Fruit fly (Drosophila melanogaster): ENCODE measurements around the gene I-t.
A peak's percentile ranks its signal among the peaks of the same experiment; 100 is the strongest.

Gene I-t

DNA sequence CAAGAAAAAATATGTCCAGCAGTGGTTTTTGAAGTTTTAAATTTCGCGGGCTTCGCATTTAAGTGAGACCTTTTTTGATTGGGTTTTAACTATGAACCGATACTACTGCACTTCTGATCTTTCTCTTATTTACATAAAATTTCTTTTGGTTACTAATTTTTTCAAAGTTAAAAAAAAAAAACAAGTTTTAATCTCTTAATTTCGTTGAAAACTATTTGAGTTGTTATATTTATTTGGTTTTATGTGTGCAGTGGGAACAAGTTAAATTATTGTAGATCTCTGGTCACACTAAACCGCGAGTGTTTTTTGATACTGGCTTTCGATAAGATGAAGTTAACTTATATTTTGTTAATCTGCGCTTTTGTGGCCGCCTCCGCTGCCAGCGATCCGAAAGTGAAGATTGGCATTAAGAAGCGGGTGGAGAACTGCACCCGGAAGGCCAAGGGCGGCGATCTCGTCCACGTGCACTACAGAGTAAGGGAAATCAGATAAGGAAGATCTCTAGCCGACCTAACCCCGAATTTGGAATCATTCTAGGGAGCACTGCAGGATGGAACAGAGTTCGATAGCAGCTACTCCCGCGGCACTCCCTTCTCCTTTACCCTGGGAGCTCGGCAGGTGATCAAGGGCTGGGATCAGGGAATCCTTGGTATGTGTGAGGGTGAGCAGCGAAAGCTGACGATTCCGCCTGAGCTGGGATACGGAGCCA, 29.7 kb upstream of the I-t start, which contains the start of gene CG14715 (continued):
- TF ChIP-seq CG6654 (GFP tag; optimal IDR thresholded peaks at IDR 0.05), result no peak
- peak; percentile 55 for TF ChIP-seq CHES-1-like (GFP tag; optimal IDR thresholded peaks at IDR 0.05)
- TF ChIP-seq CG6683 (GFP tag; optimal IDR thresholded peaks at IDR 0.05), result no peak
- no peak for TF ChIP-seq Stat92E (GFP tag; optimal IDR thresholded peaks at IDR 0.05)
- TF ChIP-seq CG34376 (GFP tag; optimal IDR thresholded peaks at IDR 0.05), result no peak
- TF ChIP-seq slp2 (GFP tag; optimal IDR thresholded peaks at IDR 0.05), result peak; percentile 14
- no peak for TF ChIP-seq tna (GFP tag; IDR thresholded peaks at IDR 0.05; ENCODE audit: partially characterized antibody)
- TF ChIP-seq CG13624 (GFP tag; optimal IDR thresholded peaks at IDR 0.05), result peak; percentile 51
- TF ChIP-seq ase (GFP tag; IDR thresholded peaks at IDR 0.05), result no peak
- TF ChIP-seq ttk (GFP tag; IDR thresholded peaks at IDR 0.05), result peak; percentile 45; the same call in 1 of the 2 replicates
- TF ChIP-seq Nf-YA (GFP tag; IDR thresholded peaks at IDR 0.05), result no peak
- TF ChIP-seq NK7.1 (GFP tag; optimal IDR thresholded peaks at IDR 0.05), result no peak
- peak; percentile 32 for TF ChIP-seq CG1233 (GFP tag; optimal IDR thresholded peaks at IDR 0.05)
- no peak for TF ChIP-seq CG6272 (GFP tag; IDR thresholded peaks at IDR 0.05)
- TF ChIP-seq Oaz (GFP tag; IDR thresholded peaks at IDR 0.05), result no peak
- no peak for TF ChIP-seq fu2 (GFP tag; optimal IDR thresholded peaks at IDR 0.05)
- TF ChIP-seq BtbVII (GFP tag; optimal IDR thresholded peaks at IDR 0.05), result no peak
- TF ChIP-seq CG14965 (GFP tag; optimal IDR thresholded peaks at IDR 0.05; ENCODE audit: borderline replicate concordance), result no peak
- 0 out of 2 replicates have a peak, but pooled peaks have one; percentile 19 for TF ChIP-seq al (GFP tag; IDR thresholded peaks at IDR 0.05)
- TF ChIP-seq CG4404 (GFP tag; IDR thresholded peaks at IDR 0.05), result no peak
- peak; percentile 67 for TF ChIP-seq HmgZ (tag; optimal IDR thresholded peaks at IDR 0.05)
- TF ChIP-seq dm (GFP tag; optimal IDR thresholded peaks at IDR 0.05), result peak; percentile 62
- TF ChIP-seq Ets65A (GFP tag), result peak; percentile 85
- TF ChIP-seq Ada2b (GFP tag; IDR thresholded peaks at IDR 0.05), result no peak
- TF ChIP-seq CG31388 (GFP tag; optimal IDR thresholded peaks at IDR 0.05), result no peak
- no peak for TF ChIP-seq ci (GFP tag; IDR thresholded peaks at IDR 0.05)
- TF ChIP-seq Hsf (GFP tag; optimal IDR thresholded peaks at IDR 0.05), result peak; percentile 59
- peak; percentile 70 for TF ChIP-seq CG10267 (tag; optimal IDR thresholded peaks at IDR 0.05)
- no peak for TF ChIP-seq usp (GFP tag; optimal IDR thresholded peaks at IDR 0.05)
- peak; percentile 71 for TF ChIP-seq lilli (GFP tag; optimal IDR thresholded peaks at IDR 0.05)
- TF ChIP-seq trh (GFP tag; optimal IDR thresholded peaks at IDR 0.05), result no peak
- peak; percentile 80 for TF ChIP-seq CG9797 (GFP tag; optimal IDR thresholded peaks at IDR 0.05)
- TF ChIP-seq cad (GFP tag; optimal IDR thresholded peaks at IDR 0.05), result no peak
- peak; percentile 42 for TF ChIP-seq CG12155 (GFP tag; optimal IDR thresholded peaks at IDR 0.05)
- no peak for TF ChIP-seq oc (tag; optimal IDR thresholded peaks at IDR 0.05)
- TF ChIP-seq MESR4 (GFP tag; optimal IDR thresholded peaks at IDR 0.05), result peak; percentile 49
- TF ChIP-seq CG17912 (GFP tag; optimal IDR thresholded peaks at IDR 0.05), result no peak
- TF ChIP-seq tio (GFP tag; optimal IDR thresholded peaks at IDR 0.05), result no peak
- no peak for TF ChIP-seq rib (GFP tag; IDR thresholded peaks at IDR 0.05)
- peak; percentile 46 for TF ChIP-seq inv (GFP tag; IDR thresholded peaks at IDR 0.05; ENCODE audit: partially characterized antibody)
- TF ChIP-seq Jarid2 (GFP tag; optimal IDR thresholded peaks at IDR 0.05), result no peak
- peak; percentile 42 for TF ChIP-seq CG2678 (tag; optimal IDR thresholded peaks at IDR 0.05)
- TF ChIP-seq CG31441 (GFP tag; IDR thresholded peaks at IDR 0.05), result peak; percentile 64
- no peak for TF ChIP-seq yki (optimal IDR thresholded peaks at IDR 0.05)
- TF ChIP-seq peb (GFP tag; IDR thresholded peaks at IDR 0.05), result no peak
- peak; percentile 26 for TF ChIP-seq CG10654 (GFP tag; optimal IDR thresholded peaks at IDR 0.05)
- TF ChIP-seq Dref (GFP tag; IDR thresholded peaks at IDR 0.05), result no peak
- TF ChIP-seq fd3F (GFP tag; optimal IDR thresholded peaks at IDR 0.05), result no peak
- TF ChIP-seq hb (GFP tag; IDR thresholded peaks at IDR 0.05; ENCODE audit: partially characterized antibody), result no peak
- no peak for TF ChIP-seq CG13123 (GFP tag; optimal IDR thresholded peaks at IDR 0.05)
- TF ChIP-seq Meics (GFP tag; optimal IDR thresholded peaks at IDR 0.05), result peak; percentile 6
